Fruit fly (Drosophila melanogaster) whole organism, wandering third instar larva: ENCODE results near the gene SpdS.

Source experiments
- Abd-B ChIP-seq: fragments of >200 bp; optimal IDR thresholded peaks from 2 replicates; lab custom pipeline; 2017; ENCODE audit warnings: missing biosample characterization, missing genetic modification characterization
- CG32264 ChIP-seq: fragments of 200-800 bp; sonication (Bioruptor generic); optimal IDR thresholded peaks from 2 replicates; lab custom pipeline; 2016; ENCODE audit warnings: missing biosample characterization, missing genetic modification characterization
- CG9705 ChIP-seq: fragments of 200-800 bp; sonication (Bioruptor generic); optimal IDR thresholded peaks from 2 replicates; lab custom pipeline; 2018; ENCODE audit warnings: missing biosample characterization, mild to moderate bottlenecking, missing genetic modification characterization
- CrebA ChIP-seq: fragments of 200-800 bp; sonication (Bioruptor generic); optimal IDR thresholded peaks from 2 replicates; lab custom pipeline; 2016; ENCODE audit warnings: missing biosample characterization, mild to moderate bottlenecking, missing genetic modification characterization, borderline replicate concordance
- Dfd ChIP-seq: fragments of >200 bp; optimal IDR thresholded peaks from 2 replicates; lab custom pipeline; 2017; ENCODE audit warnings: missing biosample characterization, missing genetic modification characterization
- Dif ChIP-seq: fragments of 200-275, 200-300 bp; sonication (Bioruptor generic); optimal IDR thresholded peaks from 2 replicates; lab custom pipeline; 2018; ENCODE audit warnings: missing biosample characterization, missing genetic modification characterization; ENCODE audit not compliant: partially characterized antibody
- GATAd ChIP-seq: sonication (Bioruptor generic); optimal IDR thresholded peaks from 2 replicates; lab custom pipeline; 2016; ENCODE audit warnings: missing biosample characterization, missing genetic modification characterization
- HLH106 ChIP-seq: fragments of 200-800 bp; optimal IDR thresholded peaks from 3 replicates; lab custom pipeline; 2019; ENCODE audit warnings: missing biosample characterization, mild to moderate bottlenecking, missing genetic modification characterization, moderate library complexity
- Hnf4 ChIP-seq: fragments of 200-800 bp; sonication (Bioruptor generic); optimal IDR thresholded peaks from 2 replicates; lab custom pipeline; 2016; ENCODE audit warnings: missing biosample characterization, mild to moderate bottlenecking, missing genetic modification characterization
- Hr78 ChIP-seq: fragments of >200 bp; optimal IDR thresholded peaks from 2 replicates; lab custom pipeline; 2017; ENCODE audit warnings: missing biosample characterization, missing genetic modification characterization
- Hr83 ChIP-seq: fragments of 200-300 bp; sonication (Bioruptor generic); optimal IDR thresholded peaks from 2 replicates; lab custom pipeline; 2016; ENCODE audit warnings: missing biosample characterization, mild to moderate bottlenecking, missing genetic modification characterization, moderate library complexity; ENCODE audit not compliant: poor library complexity, severe bottlenecking
- Jra ChIP-seq: sonication (Bioruptor generic); optimal IDR thresholded peaks from 2 replicates; lab custom pipeline; 2016; ENCODE audit warnings: missing biosample characterization, missing genetic modification characterization
- Mio ChIP-seq: sonication (Bioruptor generic); optimal IDR thresholded peaks from 2 replicates; lab custom pipeline; 2016; ENCODE audit warnings: missing biosample characterization, missing genetic modification characterization
- Myc ChIP-seq: fragments of >200 bp; optimal IDR thresholded peaks from 2 replicates; lab custom pipeline; 2017
- N ChIP-seq: fragments of >200 bp; optimal IDR thresholded peaks from 2 replicates; lab custom pipeline; 2018; ENCODE audit warnings: missing biosample characterization, missing external identifiers, missing genetic modification characterization
- OdsH ChIP-seq: fragments of 200-800 bp; sonication (Bioruptor generic); optimal IDR thresholded peaks from 2 replicates; lab custom pipeline; 2016; ENCODE audit warnings: missing biosample characterization, mild to moderate bottlenecking, missing genetic modification characterization
- Rel ChIP-seq, 2 experiments: fragments of 200-800 bp; sonication (Bioruptor generic) in 1 of 2; optimal IDR thresholded peaks; 2 replicates in 1 of 2; 3 replicates in 1 of 2; lab custom pipeline; 2016 to 2019; ENCODE audit warnings: mild to moderate bottlenecking in 2 of 2, missing biosample characterization in 2 of 2, missing genetic modification characterization in 2 of 2, moderate library complexity in 1 of 2
- Sp1 ChIP-seq: fragments of 200-800 bp; sonication (Bioruptor generic); optimal IDR thresholded peaks from 3 replicates; lab custom pipeline; 2019; ENCODE audit warnings: missing biosample characterization, mild to moderate bottlenecking, missing genetic modification characterization, moderate library complexity
- Vsx2 ChIP-seq: fragments of 200-300, 225-300 bp; sonication (Bioruptor generic); optimal IDR thresholded peaks from 2 replicates; lab custom pipeline; 2018; ENCODE audit warnings: missing biosample characterization, missing genetic modification characterization; ENCODE audit not compliant: partially characterized antibody
- br ChIP-seq: fragments of 200-800 bp; sonication (Bioruptor generic); optimal IDR thresholded peaks from 2 replicates; lab custom pipeline; 2016; ENCODE audit warnings: missing biosample characterization, missing genetic modification characterization
- brk ChIP-seq: fragments of 200-800 bp; sonication (Bioruptor generic); optimal IDR thresholded peaks from 2 replicates; lab custom pipeline; 2016; ENCODE audit warnings: missing biosample characterization, mild to moderate bottlenecking, missing genetic modification characterization
- dl ChIP-seq, 2 experiments: fragments of 175-275, 200-275 bp in 1 of 2; fragments of 200-275 bp in 1 of 2; sonication (Bioruptor generic); optimal IDR thresholded peaks; lab custom pipeline; 2018; ENCODE audit warnings: mild to moderate bottlenecking in 2 of 2, missing biosample characterization in 2 of 2, missing genetic modification characterization in 2 of 2, moderate library complexity in 2 of 2; ENCODE audit not compliant: partially characterized antibody in 2 of 2, insufficient read depth in 1 of 2
- dmrt93B ChIP-seq: fragments of 200-800 bp; sonication (Bioruptor generic); optimal IDR thresholded peaks from 2 replicates; lab custom pipeline; 2018; ENCODE audit warnings: missing biosample characterization, mild to moderate bottlenecking, missing genetic modification characterization
- dsf ChIP-seq: sonication (Bioruptor generic); optimal IDR thresholded peaks from 2 replicates; lab custom pipeline; 2016; ENCODE audit warnings: missing biosample characterization, missing genetic modification characterization, borderline replicate concordance
- ey ChIP-seq: fragments of 200-800 bp; sonication (Bioruptor generic); optimal IDR thresholded peaks from 2 replicates; lab custom pipeline; 2016; ENCODE audit warnings: missing biosample characterization, missing genetic modification characterization
- foxo ChIP-seq, 2 experiments: fragments of 200-800 bp; sonication (Bioruptor generic); optimal IDR thresholded peaks; 2 replicates in 1 of 2; 3 replicates in 1 of 2; lab custom pipeline; 2016 to 2017; ENCODE audit warnings: missing biosample characterization in 2 of 2, missing genetic modification characterization in 2 of 2
- fru ChIP-seq: fragments of 200-800 bp; sonication (Bioruptor generic); optimal IDR thresholded peaks from 3 replicates; lab custom pipeline; 2016; ENCODE audit warnings: missing biosample characterization, mild to moderate bottlenecking, missing genetic modification characterization
- h ChIP-seq: fragments of 200-800 bp; sonication (Bioruptor generic); optimal IDR thresholded peaks from 3 replicates; lab custom pipeline; 2016; ENCODE audit warnings: missing biosample characterization, mild to moderate bottlenecking, missing genetic modification characterization
- jim ChIP-seq: fragments of 175-275, 200-325 bp; sonication (Bioruptor generic); optimal IDR thresholded peaks from 2 replicates; lab custom pipeline; 2016; ENCODE audit warnings: missing biosample characterization, mild to moderate bottlenecking, missing genetic modification characterization
- lola ChIP-seq: fragments of >200 bp; optimal IDR thresholded peaks from 2 replicates; lab custom pipeline; 2017; ENCODE audit warnings: missing biosample characterization, missing genetic modification characterization
- pan ChIP-seq: fragments of >200 bp; optimal IDR thresholded peaks from 2 replicates; lab custom pipeline; 2017
- psq ChIP-seq: fragments of 200-800 bp; sonication (Bioruptor generic); optimal IDR thresholded peaks from 3 replicates; lab custom pipeline; 2017; ENCODE audit warnings: missing biosample characterization, mild to moderate bottlenecking, missing genetic modification characterization, moderate library complexity
- rgr ChIP-seq: fragments of 200-800 bp; sonication (Bioruptor generic); optimal IDR thresholded peaks from 3 replicates; lab custom pipeline; 2016; ENCODE audit warnings: missing biosample characterization, mild to moderate bottlenecking, missing genetic modification characterization
- sage ChIP-seq: fragments of 200-800 bp; sonication (Bioruptor generic); optimal IDR thresholded peaks from 2 replicates; lab custom pipeline; 2016; ENCODE audit warnings: missing biosample characterization, mild to moderate bottlenecking, missing genetic modification characterization
- sv ChIP-seq: fragments of 200-800 bp; sonication (Bioruptor generic); optimal IDR thresholded peaks from 3 replicates; lab custom pipeline; 2016; ENCODE audit warnings: missing biosample characterization, missing genetic modification characterization
- tai ChIP-seq: sonication (Bioruptor generic); optimal IDR thresholded peaks from 2 replicates; lab custom pipeline; 2016; ENCODE audit warnings: missing biosample characterization, missing genetic modification characterization
- usp ChIP-seq: fragments of >200 bp; optimal IDR thresholded peaks from 2 replicates; lab custom pipeline; 2017; ENCODE audit warnings: missing biosample characterization, missing genetic modification characterization
- woc ChIP-seq: sonication (Bioruptor generic); optimal IDR thresholded peaks from 2 replicates; lab custom pipeline; 2016; ENCODE audit warnings: missing biosample characterization, mild to moderate bottlenecking, missing genetic modification characterization

Gene SpdS

dm6 chr3R:9598099-9598498 is 33.3 kb upstream of the SpdS start:
- TF ChIP-seq tai (no peak), OdsH (peak; percentile 29), fru (peak; percentile 52), Vsx2 (GFP tag; lab: Kevin White, UChicago) (no peak), sv (no peak), CG32264 (no peak), Sp1 (peak; percentile 41), CrebA (GFP tag; lab: Kevin White, UChicago) (no peak), usp (GFP tag; lab: Kevin White, UChicago) (no peak), Jra (GFP tag; lab: Kevin White, UChicago) (no peak), Dif (GFP tag; lab: Kevin White, UChicago) (no peak), jim (GFP tag; lab: Kevin White, UChicago) (no peak), psq (GFP tag; lab: Kevin White, UChicago) (peak; percentile 42), rgr (GFP tag; lab: Kevin White, UChicago) (peak; percentile 50), Abd-B (GFP tag; lab: Kevin White, UChicago) (no peak), pan (lab: Kevin White, UChicago) (no peak), lola (GFP tag; lab: Kevin White, UChicago) (no peak), h (GFP tag; lab: Kevin White, UChicago) (peak; percentile 65), sage (GFP tag; lab: Kevin White, UChicago) (no peak), N (no peak), woc (no peak), Hr83 (GFP tag; lab: Kevin White, UChicago) (no peak), Dfd (no peak), HLH106 (tag; lab: Kevin White, UChicago) (peak; percentile 55), dsf (no peak), br (peak; percentile 59), CG9705 (GFP tag; lab: Kevin White, UChicago) (no peak), Mio (no peak), GATAd (GFP tag; lab: Kevin White, UChicago) (no peak), ey (GFP tag; lab: Kevin White, UChicago) (peak; percentile 53), Rel (GFP tag; optimal IDR thresholded peaks at IDR 0.05; lab: Kevin White, UChicago) (no peak), Rel (tag; optimal IDR thresholded peaks at IDR 0.05; lab: Kevin White, UChicago) (no peak), dl (GFP tag; optimal IDR thresholded peaks at IDR 0.05; lab: Kevin White, UChicago; ENCODE audit: insufficient read depth in 1 of 2, partially characterized antibody in 2 of 2) (no peak), Hnf4 (peak; percentile 24), foxo (GFP tag; optimal IDR thresholded peaks at IDR 0.05; lab: Kevin White, UChicago) (peak in 1 of 2 experiments; percentile 70), Myc (lab: Kevin White, UChicago) (no peak), Hr78 (no peak), brk (no peak), dmrt93B (GFP tag; lab: Kevin White, UChicago) (peak; percentile 21)

DNA sequence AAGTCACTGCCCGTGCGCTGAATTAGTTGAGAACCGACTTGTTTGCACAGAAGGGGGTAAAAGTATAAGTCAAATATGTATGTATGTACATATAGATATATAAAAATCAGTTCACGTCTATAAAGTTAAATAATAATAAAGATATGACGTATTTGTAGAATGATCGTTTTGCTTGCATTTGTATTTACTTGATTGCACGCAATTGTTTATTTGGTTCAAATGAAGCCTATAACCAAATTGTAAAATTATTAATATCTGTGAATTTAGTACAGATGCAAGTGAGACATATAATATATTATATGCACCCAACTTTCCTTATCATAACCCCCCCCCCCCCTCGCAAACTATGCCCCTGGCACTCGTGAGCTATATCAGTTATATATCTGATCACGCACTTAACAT is 30.9 kb upstream of the SpdS start:
- TF ChIP-seq Vsx2 (GFP tag; lab: Kevin White, UChicago) (no peak), CrebA (GFP tag; lab: Kevin White, UChicago) (no peak), br (no peak), sv (no peak), brk (no peak), dmrt93B (GFP tag; lab: Kevin White, UChicago) (no peak), OdsH (peak; percentile 27), Abd-B (GFP tag; lab: Kevin White, UChicago) (no peak), GATAd (GFP tag; lab: Kevin White, UChicago) (no peak), Hnf4 (no peak), CG32264 (no peak), tai (no peak), HLH106 (tag; lab: Kevin White, UChicago) (no peak), Jra (GFP tag; lab: Kevin White, UChicago) (no peak), usp (GFP tag; lab: Kevin White, UChicago) (no peak), foxo (GFP tag; optimal IDR thresholded peaks at IDR 0.05; lab: Kevin White, UChicago) (peak in 1 of 2 experiments; percentile 41), dl (GFP tag; optimal IDR thresholded peaks at IDR 0.05; lab: Kevin White, UChicago; ENCODE audit: insufficient read depth in 1 of 2, partially characterized antibody in 2 of 2) (no peak), woc (no peak), Hr78 (no peak), Myc (lab: Kevin White, UChicago) (no peak), CG9705 (GFP tag; lab: Kevin White, UChicago) (no peak), Sp1 (peak; percentile 51), ey (GFP tag; lab: Kevin White, UChicago) (no peak), psq (GFP tag; lab: Kevin White, UChicago) (peak; percentile 30), Rel (GFP tag; optimal IDR thresholded peaks at IDR 0.05; lab: Kevin White, UChicago) (no peak), Rel (tag; optimal IDR thresholded peaks at IDR 0.05; lab: Kevin White, UChicago) (no peak), Dfd (no peak), pan (lab: Kevin White, UChicago) (no peak), Mio (no peak), Hr83 (GFP tag; lab: Kevin White, UChicago) (no peak), dsf (no peak), h (GFP tag; lab: Kevin White, UChicago) (peak; percentile 31), lola (GFP tag; lab: Kevin White, UChicago) (no peak), Dif (GFP tag; lab: Kevin White, UChicago) (no peak), fru (no peak), rgr (GFP tag; lab: Kevin White, UChicago) (peak; percentile 20), N (no peak), sage (GFP tag; lab: Kevin White, UChicago) (no peak), jim (GFP tag; lab: Kevin White, UChicago) (no peak)
